Worm (Caenorhabditis elegans): ENCODE results near the gene K02E11.10.

DNA sequence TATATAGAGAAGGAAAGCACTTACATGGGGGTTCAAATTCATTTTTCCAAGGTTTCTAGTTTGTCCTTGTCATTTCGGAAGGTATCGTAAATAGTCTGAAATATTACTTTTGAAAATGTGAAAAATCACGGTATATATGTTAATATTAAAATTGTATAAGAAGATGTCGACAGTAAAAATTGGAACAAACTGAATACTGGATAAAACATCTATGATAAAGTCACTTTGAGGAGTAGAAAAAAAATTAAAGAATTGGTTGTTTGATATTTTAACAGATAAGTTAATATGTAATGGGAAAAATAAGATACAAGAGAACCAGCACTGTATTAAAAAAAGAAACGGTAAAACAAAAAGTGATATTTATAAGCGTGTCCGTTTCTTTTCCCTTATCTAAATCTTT lies 14.6 kb downstream of the K02E11.10 start, which contains the start of gene nep-21:
- TF ChIP-seq cog-1 (tag; optimal IDR thresholded peaks at IDR 0.05) (no peak), klf-2 (GFP tag; conservative IDR thresholded peaks at IDR 0.05) (no peak), flt-1 (GFP tag; IDR thresholded peaks at IDR 0.05) (no peak), ztf-23 (GFP tag; IDR thresholded peaks at IDR 0.05) (no peak)
